Worm (Caenorhabditis elegans) whole organism, L2 larva: ENCODE measurements around the gene F11D11.12.

Experiments
- ZK546.5 ChIP-seq: sonication (generic microtip); optimal IDR thresholded peaks from 2 replicates; lab custom pipeline; 2017; ENCODE audit warnings: missing biosample characterization, missing genetic modification characterization
- ama-1 ChIP-seq: fragments of 150-350 bp; optimal IDR thresholded peaks from 2 replicates; lab custom pipeline; 2018; ENCODE audit warnings: inconsistent platforms
- egl-27 ChIP-seq: sonication (generic microtip); optimal IDR thresholded peaks from 3 replicates; lab custom pipeline; 2017; ENCODE audit warnings: missing biosample characterization, missing genetic modification reagents, missing genetic modification characterization
- lin-39 ChIP-seq: fragments of 150-350 bp; optimal IDR thresholded peaks from 2 replicates; lab custom pipeline; 2014; ENCODE audit warnings: missing biosample characterization, missing genetic modification reagents, missing genetic modification characterization
- nhr-12 ChIP-seq: fragments of 150-350 bp; optimal IDR thresholded peaks from 2 replicates; lab custom pipeline; 2014; ENCODE audit warnings: missing biosample characterization, missing genetic modification characterization
- nhr-23 ChIP-seq: fragments of 150-350 bp; optimal IDR thresholded peaks from 2 replicates; lab custom pipeline; 2014; ENCODE audit warnings: missing biosample characterization, missing genetic modification reagents, missing genetic modification characterization
- nhr-77 ChIP-seq: fragments of 150-350 bp; optimal IDR thresholded peaks from 2 replicates; lab custom pipeline; 2014; ENCODE audit warnings: missing biosample characterization, missing genetic modification characterization
- ztf-4 ChIP-seq: fragments of 150-350 bp; optimal IDR thresholded peaks from 2 replicates; lab custom pipeline; 2014; ENCODE audit warnings: missing biosample characterization, missing genetic modification characterization

DNA sequence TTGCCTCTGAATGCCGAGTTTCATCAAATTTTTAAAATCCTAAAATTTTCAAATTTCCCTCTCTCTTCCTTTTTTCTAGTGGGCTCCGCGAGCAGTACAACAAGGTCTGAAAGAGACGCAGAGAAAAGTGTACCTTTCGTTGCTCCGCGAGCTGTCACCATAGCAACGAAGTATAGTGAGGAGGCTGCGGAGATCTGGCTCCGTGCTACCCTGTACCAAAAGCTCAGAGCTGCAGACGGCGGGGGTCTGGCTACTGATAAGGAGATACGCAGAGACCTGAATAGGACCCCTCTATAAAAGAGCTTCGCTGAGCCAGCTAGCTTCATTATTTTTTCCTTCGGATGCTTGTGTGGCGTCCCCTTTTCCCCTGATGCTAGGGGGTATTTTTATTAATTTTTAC lies 33.0 kb upstream of the F11D11.12 start, which contains the start of gene Y17D7B.10:
- TF ChIP-seq egl-27 (tag; lab: Kevin White, UChicago) (no peak), lin-39 (no peak), ZK546.5 (tag; lab: Kevin White, UChicago) (no peak), nhr-77 (tag; lab: Kevin White, UChicago) (no peak), nhr-23 (tag; lab: Kevin White, UChicago) (no peak), ama-1 (lab: Kevin White, UChicago) (no peak), nhr-12 (tag; lab: Kevin White, UChicago) (no peak), ztf-4 (tag; lab: Kevin White, UChicago) (no peak)
